Worm (Caenorhabditis elegans): ENCODE data around the gene kcc-1.
"Not testable (repeated sequence)": the region's sequence is repeated elsewhere in the genome, so short reads cannot be mapped to it uniquely, and the experiment has no call there.

Gene kcc-1

ce11 chrIV:7247243-7247642, 41.2 kb downstream of the kcc-1 start, which contains the start of gene D2024.1:
TSS of gene D2024.1 (plus strand) at chrIV:7247543.
- TF ChIP-seq set-16 (GFP tag; IDR thresholded peaks at IDR 0.05); daf-16 (GFP tag; optimal IDR thresholded peaks at IDR 0.05); daf-16 (tag; optimal IDR thresholded peaks at IDR 0.05); zfp-2 (tag; optimal IDR thresholded peaks at IDR 0.05): not testable (repeated sequence)

ce11 chrIV:7250158-7250557, 44.1 kb downstream of the kcc-1 start, which contains the start of gene D2024.18:
TSS of gene D2024.18 (plus strand) at chrIV:7250458.
- no peak for TF ChIP-seq nhr-102 (tag; optimal IDR thresholded peaks at IDR 0.05)
- TF ChIP-seq zag-1 (tag; optimal IDR thresholded peaks at IDR 0.05): no peak
- TF ChIP-seq ama-1 (optimal IDR thresholded peaks at IDR 0.05): no peak
- TF ChIP-seq zfp-2 (tag; optimal IDR thresholded peaks at IDR 0.05): no peak
- no peak for TF ChIP-seq ceh-32 (tag; optimal IDR thresholded peaks at IDR 0.05; ENCODE audit: poor library complexity)
- TF ChIP-seq ztf-7 (tag; optimal IDR thresholded peaks at IDR 0.05): no peak
- TF ChIP-seq aha-1 (tag): no peak
- no peak for TF ChIP-seq tag-97 (GFP tag; IDR thresholded peaks at IDR 0.05)
- no peak for TF ChIP-seq ces-1 (GFP tag; optimal IDR thresholded peaks at IDR 0.05)
- TF ChIP-seq ceh-44 (GFP tag; IDR thresholded peaks at IDR 0.05): no peak
- TF ChIP-seq ctbp-1 (GFP tag; IDR thresholded peaks at IDR 0.05): no peak
- TF ChIP-seq nhr-25 (tag; optimal IDR thresholded peaks at IDR 0.05; ENCODE audit: borderline replicate concordance, insufficient read depth): no peak

ce11 chrIV:7253271-7253670, 47.2 kb downstream of the kcc-1 start:
- peak; percentile 15 for TF ChIP-seq F49E8.2 (tag; optimal IDR thresholded peaks at IDR 0.05; ENCODE audit: borderline replicate concordance)
- TF ChIP-seq nhr-237 (tag; optimal IDR thresholded peaks at IDR 0.05): no peak
- TF ChIP-seq mes-2 (tag; optimal IDR thresholded peaks at IDR 0.05; ENCODE audit: poor library complexity, severe bottlenecking): peak; percentile 1
- TF ChIP-seq saeg-2 (GFP tag; IDR thresholded peaks at IDR 0.05): no peak

- not testable (repeated sequence) for TF ChIP-seq lin-15B (tag; optimal IDR thresholded peaks at IDR 0.05); arid-1 (GFP tag; conservative IDR thresholded peaks at IDR 0.05); set-16 (GFP tag; IDR thresholded peaks at IDR 0.05)
Measured at ce11 chrIV:7254690-7255089, 48.6 kb downstream of the kcc-1 start, which contains the start of gene C06E4.5. TSS of gene C06E4.5 (plus strand) at chrIV:7254990.

ce11 chrIV:7258253-7258652, 52.2 kb downstream of the kcc-1 start, which contains the start of gene C06E4.6:
TSS of gene C06E4.6 (minus strand) at chrIV:7258303.
- TF ChIP-seq nhr-77 (tag; optimal IDR thresholded peaks at IDR 0.05) (peak; percentile 7), daf-16 (GFP tag; optimal IDR thresholded peaks at IDR 0.05) (no peak), daf-16 (tag; optimal IDR thresholded peaks at IDR 0.05) (peak; percentile 23), pqm-1 (tag; optimal IDR thresholded peaks at IDR 0.05) (peak; percentile 43), aly-2 (tag; optimal IDR thresholded peaks at IDR 0.05) (no peak), nhr-28 (tag; optimal IDR thresholded peaks at IDR 0.05) (peak; percentile 96), hlh-30 (tag; optimal IDR thresholded peaks at IDR 0.05; ENCODE audit: insufficient read depth) (peak; percentile 62), F26F4.8 (GFP tag; conservative IDR thresholded peaks at IDR 0.05) (no peak), D1046.2 (GFP tag; IDR thresholded peaks at IDR 0.05) (no peak), nhr-102 (tag; optimal IDR thresholded peaks at IDR 0.05) (peak; percentile 92), dmd-6 (GFP tag; IDR thresholded peaks at IDR 0.05) (peak; percentile 82), madf-9 (GFP tag; conservative IDR thresholded peaks at IDR 0.05) (no peak), mdl-1 (tag; optimal IDR thresholded peaks at IDR 0.05) (peak in 1 of 2 experiments; percentile 66), tra-1 (GFP tag; IDR thresholded peaks at IDR 0.05) (no peak), lin-15B (tag; optimal IDR thresholded peaks at IDR 0.05) (no peak), mxl-2 (GFP tag; conservative IDR thresholded peaks at IDR 0.05) (no peak)

All from whole organism, L4 larva.